Worm (Caenorhabditis elegans) whole organism, L3 larva: ENCODE results near the gene lgc-20.

Source experiments
- R02D3.7 ChIP-seq: fragments of 150-350 bp; optimal IDR thresholded peaks from 2 replicates; lab custom pipeline; 2014; ENCODE audit warnings: missing biosample characterization, missing genetic modification characterization
- ZK546.5 ChIP-seq: sonication (generic microtip); optimal IDR thresholded peaks from 2 replicates; lab custom pipeline; 2017; ENCODE audit warnings: missing biosample characterization, missing genetic modification characterization
- ceh-16 ChIP-seq: sonication (generic microtip); optimal IDR thresholded peaks from 2 replicates; lab custom pipeline; 2017; ENCODE audit warnings: missing biosample characterization, missing genetic modification characterization
- daf-12 ChIP-seq: fragments of 150-350 bp; optimal IDR thresholded peaks from 2 replicates; lab custom pipeline; 2014; ENCODE audit warnings: missing biosample characterization, missing genetic modification reagents, missing genetic modification characterization
- elt-2 ChIP-seq: sonication (generic microtip); optimal IDR thresholded peaks from 2 replicates; lab custom pipeline; 2016; ENCODE audit warnings: missing genetic modification reagents, mild to moderate bottlenecking, missing genetic modification characterization, missing compliant biosample characterization
- fos-1 ChIP-seq: fragments of 150-350 bp; optimal IDR thresholded peaks from 2 replicates; lab custom pipeline; 2014; ENCODE audit warnings: missing biosample characterization, missing genetic modification characterization
- nhr-12 ChIP-seq: fragments of 150-350 bp; optimal IDR thresholded peaks from 2 replicates; lab custom pipeline; 2014; ENCODE audit warnings: missing biosample characterization, missing genetic modification characterization
- nhr-237 ChIP-seq: fragments of 150-350 bp; optimal IDR thresholded peaks from 2 replicates; lab custom pipeline; 2014; ENCODE audit warnings: missing biosample characterization, missing genetic modification characterization
- nhr-28 ChIP-seq: fragments of 150-350 bp; optimal IDR thresholded peaks from 2 replicates; lab custom pipeline; 2014; ENCODE audit warnings: missing biosample characterization, missing genetic modification characterization
- pha-4 ChIP-seq: fragments of 150-350 bp; optimal IDR thresholded peaks from 2 replicates; lab custom pipeline; 2014; ENCODE audit warnings: missing biosample characterization, missing genetic modification reagents, missing genetic modification characterization
- tbx-2 ChIP-seq: sonication (generic microtip); optimal IDR thresholded peaks from 2 replicates; lab custom pipeline; 2016; ENCODE audit warnings: mild to moderate bottlenecking, missing genetic modification characterization, missing compliant biosample characterization
- unc-62 ChIP-seq: fragments of 150-350 bp; sonication (generic microtip); optimal IDR thresholded peaks from 4 replicates; lab custom pipeline; 2014; ENCODE audit warnings: missing biosample characterization, missing genetic modification reagents, missing genetic modification characterization
- zag-1 ChIP-seq: fragments of 150-350 bp; optimal IDR thresholded peaks from 2 replicates; lab custom pipeline; 2014; ENCODE audit warnings: missing biosample characterization, missing genetic modification characterization

ce11 chrII:11377700-11378099, 34.3 kb upstream of the lgc-20 start:
- TF ChIP-seq unc-62 (GFP tag; lab: Kevin White, UChicago) (no peak), ceh-16 (tag; lab: Kevin White, UChicago) (no peak), ZK546.5 (tag; lab: Kevin White, UChicago) (no peak), elt-2 (tag; lab: Kevin White, UChicago) (no peak), tbx-2 (tag; lab: Kevin White, UChicago) (no peak), pha-4 (tag; lab: Kevin White, UChicago) (no peak), zag-1 (tag; lab: Kevin White, UChicago) (no peak), nhr-12 (no peak), nhr-28 (no peak), daf-12 (tag; lab: Kevin White, UChicago) (no peak), R02D3.7 (tag; lab: Kevin White, UChicago) (no peak), nhr-237 (tag; lab: Kevin White, UChicago) (no peak), fos-1 (tag; lab: Kevin White, UChicago) (no peak)
